Fruit fly (Drosophila melanogaster): ENCODE results near the gene Ir94e.
A peak's percentile ranks its signal among the peaks of the same experiment; 100 is the strongest.

The Ir94e gene

DNA sequence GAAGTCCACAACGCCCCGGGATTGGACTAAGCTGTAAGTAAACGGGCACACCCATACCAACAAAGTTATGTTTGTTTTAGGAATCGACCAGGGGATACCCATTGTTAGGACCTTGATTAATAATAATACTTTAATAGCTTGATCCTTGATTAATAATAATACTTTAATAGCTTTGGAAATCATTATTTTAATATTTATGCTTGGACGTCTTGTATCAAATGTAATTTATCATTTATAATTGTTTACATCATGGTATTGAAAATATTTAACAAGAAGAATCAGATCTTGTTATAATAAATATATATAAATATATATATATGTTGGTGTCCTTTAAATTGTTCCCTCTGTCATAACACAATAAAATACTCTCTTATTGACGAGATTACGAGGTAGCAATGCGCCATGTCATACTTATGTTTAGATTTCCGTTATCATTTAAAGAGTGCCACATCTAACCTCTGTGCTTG, 48.4 kb upstream of the Ir94e start (continued):
- TF ChIP-seq CG1792 (GFP tag; optimal IDR thresholded peaks at IDR 0.05) (no peak), bigmax (GFP tag; optimal IDR thresholded peaks at IDR 0.05) (no peak), repo (GFP tag; optimal IDR thresholded peaks at IDR 0.05) (no peak), CG17912 (GFP tag; optimal IDR thresholded peaks at IDR 0.05) (peak; percentile 40), Ets97D (GFP tag; optimal IDR thresholded peaks at IDR 0.05) (no peak), sens-2 (GFP tag; IDR thresholded peaks at IDR 0.05) (no peak), Asciz (GFP tag; optimal IDR thresholded peaks at IDR 0.05) (peak; percentile 30), Oli (tag; optimal IDR thresholded peaks at IDR 0.05) (peak; percentile 93), sc (optimal IDR thresholded peaks at IDR 0.05) (no peak), sc (GFP tag; optimal IDR thresholded peaks at IDR 0.05) (peak; percentile 75), YL-1 (GFP tag; optimal IDR thresholded peaks at IDR 0.05) (no peak), ham (GFP tag; IDR thresholded peaks at IDR 0.05) (no peak), NFAT (GFP tag; IDR thresholded peaks at IDR 0.05) (peak; percentile 53), zen2 (GFP tag; IDR thresholded peaks at IDR 0.05; ENCODE audit: partially characterized antibody) (no peak), CG13775 (GFP tag; optimal IDR thresholded peaks at IDR 0.05) (peak; percentile 82), chm (GFP tag; IDR thresholded peaks at IDR 0.05) (peak; percentile 25; the same call in 1 of the 2 replicates), Abd-B (GFP tag; optimal IDR thresholded peaks at IDR 0.05) (peak; percentile 81), CG16779 (GFP tag; IDR thresholded peaks at IDR 0.05) (0 out of 2 replicates have a peak, but pooled peaks have one; percentile 29), CG13123 (GFP tag; optimal IDR thresholded peaks at IDR 0.05) (peak; percentile 68), CG8944 (GFP tag; optimal IDR thresholded peaks at IDR 0.05) (no peak), p53 (GFP tag; optimal IDR thresholded peaks at IDR 0.05) (no peak), lbe (GFP tag; optimal IDR thresholded peaks at IDR 0.05) (no peak), CG8290 (GFP tag; optimal IDR thresholded peaks at IDR 0.05) (no peak), CG8290 (tag; optimal IDR thresholded peaks at IDR 0.05) (peak in 1 of 2 experiments; percentile 72), da (GFP tag; optimal IDR thresholded peaks at IDR 0.05) (no peak), CG12299 (tag; optimal IDR thresholded peaks at IDR 0.05) (peak; percentile 67), en (GFP tag; optimal IDR thresholded peaks at IDR 0.05) (no peak), CG15073 (GFP tag; optimal IDR thresholded peaks at IDR 0.05) (peak; percentile 13), CG11723 (GFP tag; optimal IDR thresholded peaks at IDR 0.05) (peak; percentile 57), CG3726 (GFP tag; IDR thresholded peaks at IDR 0.05) (peak; percentile 78), CG7963 (GFP tag; IDR thresholded peaks at IDR 0.05; ENCODE audit: partially characterized antibody) (no peak), insv (GFP tag; optimal IDR thresholded peaks at IDR 0.05) (peak in 1 of 2 experiments; percentile 46), HmgZ (tag; optimal IDR thresholded peaks at IDR 0.05) (peak; percentile 85), CG9437 (GFP tag; optimal IDR thresholded peaks at IDR 0.05) (peak; percentile 91), CG12744 (GFP tag; optimal IDR thresholded peaks at IDR 0.05) (no peak), CG2116 (GFP tag; optimal IDR thresholded peaks at IDR 0.05) (peak; percentile 45), CG10654 (GFP tag; optimal IDR thresholded peaks at IDR 0.05) (peak; percentile 69), ewg (GFP tag; optimal IDR thresholded peaks at IDR 0.05) (peak; percentile 76), az2 (GFP tag; optimal IDR thresholded peaks at IDR 0.05) (peak; percentile 83), CG11456 (GFP tag; IDR thresholded peaks at IDR 0.05) (peak; percentile 36; the same call in 1 of the 3 replicates), sens (GFP tag) (peak; percentile 74), nau (GFP tag; optimal IDR thresholded peaks at IDR 0.05) (no peak), HmgD (GFP tag; optimal IDR thresholded peaks at IDR 0.05) (no peak), dpn (GFP tag; optimal IDR thresholded peaks at IDR 0.05) (peak; percentile 11 to 88), CG4328 (GFP tag; optimal IDR thresholded peaks at IDR 0.05) (no peak), CG3163 (GFP tag; optimal IDR thresholded peaks at IDR 0.05) (no peak), CG9876 (GFP tag; optimal IDR thresholded peaks at IDR 0.05) (no peak), CG10462 (GFP tag; optimal IDR thresholded peaks at IDR 0.05) (peak; percentile 73), CG4730 (GFP tag; IDR thresholded peaks at IDR 0.05) (peak; percentile 72), CG32772 (GFP tag; IDR thresholded peaks at IDR 0.05) (peak; percentile 70), CG5180 (GFP tag; optimal IDR thresholded peaks at IDR 0.05) (peak; percentile 43), E2f1 (GFP tag; IDR thresholded peaks at IDR 0.05) (peak; percentile 69)

Data from whole organism, embryonic.